Worm (Caenorhabditis elegans): ENCODE results near the gene T05G5.5.

T05G5.5 gene

DNA sequence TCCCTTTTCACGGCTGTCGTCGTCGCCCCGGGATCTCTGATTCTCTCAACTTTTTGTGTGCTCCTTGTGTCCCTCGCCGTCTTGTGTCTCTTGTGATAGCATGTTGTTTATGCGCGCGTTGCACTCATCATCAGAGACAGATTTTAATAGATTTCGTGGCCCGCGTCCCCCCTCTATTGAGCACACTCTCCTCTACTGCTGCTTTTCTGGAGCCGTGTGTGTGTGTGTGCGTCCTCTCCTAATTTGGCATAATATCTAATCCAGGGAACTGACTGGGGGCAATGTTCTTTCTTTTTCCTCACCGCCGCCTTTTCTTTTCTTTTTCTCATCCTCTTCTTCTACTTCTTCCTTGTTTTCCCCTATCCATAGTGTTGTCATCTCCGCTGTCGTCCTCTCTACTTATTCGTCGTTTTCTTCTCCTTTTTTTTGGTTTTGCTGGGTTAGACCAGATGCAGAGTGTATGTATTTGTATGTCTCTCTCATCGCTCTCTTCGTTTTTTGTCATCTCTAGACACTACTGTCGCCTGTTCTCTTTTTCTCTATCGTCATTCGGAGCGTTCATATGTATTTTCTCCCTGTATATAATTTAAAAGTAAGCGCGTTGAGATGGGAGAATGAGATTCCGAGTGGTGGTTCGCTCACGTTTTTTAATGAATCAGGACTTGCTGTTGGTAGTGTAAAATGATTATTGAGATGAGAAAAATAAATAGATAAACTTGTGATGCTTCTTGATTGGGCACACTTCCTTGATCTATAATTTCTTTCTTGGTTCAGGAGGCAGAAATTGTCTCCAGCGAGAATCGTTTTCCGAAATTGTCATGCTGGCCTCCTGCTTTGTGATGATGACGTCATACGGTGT, 47.3 kb downstream of the T05G5.5 start:
- TF ChIP-seq fos-1 (tag; optimal IDR thresholded peaks at IDR 0.05) (peak; percentile 10), C34F6.9 (tag; optimal IDR thresholded peaks at IDR 0.05) (peak; percentile 54), nhr-21 (tag; optimal IDR thresholded peaks at IDR 0.05) (no peak), egl-27 (tag; optimal IDR thresholded peaks at IDR 0.05) (peak; percentile 11), sma-9 (GFP tag; optimal IDR thresholded peaks at IDR 0.05) (peak; percentile 58), sma-9 (tag; optimal IDR thresholded peaks at IDR 0.05) (no peak), elt-1 (tag; optimal IDR thresholded peaks at IDR 0.05) (no peak), mab-5 (tag; optimal IDR thresholded peaks at IDR 0.05) (peak; percentile 66), Y55F3AM.14 (GFP tag; optimal IDR thresholded peaks at IDR 0.05) (peak; percentile 63), sem-4 (tag; optimal IDR thresholded peaks at IDR 0.05) (no peak), nhr-25 (tag; optimal IDR thresholded peaks at IDR 0.05) (peak; percentile 30), gmeb-1 (tag; optimal IDR thresholded peaks at IDR 0.05) (no peak), unc-39 (tag; optimal IDR thresholded peaks at IDR 0.05) (no peak), ceh-16 (tag; optimal IDR thresholded peaks at IDR 0.05) (no peak), lsy-2 (tag; optimal IDR thresholded peaks at IDR 0.05) (peak in 1 of 2 experiments; percentile 43), F13H6.1 (tag; optimal IDR thresholded peaks at IDR 0.05) (peak; percentile 74), mdl-1 (tag; optimal IDR thresholded peaks at IDR 0.05) (peak in 1 of 2 experiments; percentile 27), skn-1 (tag; optimal IDR thresholded peaks at IDR 0.05) (no peak), blmp-1 (tag; optimal IDR thresholded peaks at IDR 0.05; ENCODE audit: insufficient read depth) (no peak), nhr-6 (tag; optimal IDR thresholded peaks at IDR 0.05) (peak; percentile 26), nhr-10 (tag; optimal IDR thresholded peaks at IDR 0.05) (no peak), nhr-129 (tag; optimal IDR thresholded peaks at IDR 0.05) (peak; percentile 43), ztf-1 (GFP tag; conservative IDR thresholded peaks at IDR 0.05) (no peak), crh-2 (tag; optimal IDR thresholded peaks at IDR 0.05) (peak; percentile 47), unc-55 (GFP tag; optimal IDR thresholded peaks at IDR 0.05) (peak; percentile 53), zag-1 (tag; optimal IDR thresholded peaks at IDR 0.05) (peak; percentile 74), lin-39 (tag; optimal IDR thresholded peaks at IDR 0.05) (no peak), ama-1 (optimal IDR thresholded peaks at IDR 0.05) (peak; percentile 0), ztf-11 (tag; optimal IDR thresholded peaks at IDR 0.05) (no peak), nhr-23 (tag; optimal IDR thresholded peaks at IDR 0.05) (no peak), nhr-237 (tag; optimal IDR thresholded peaks at IDR 0.05) (no peak)

DNA sequence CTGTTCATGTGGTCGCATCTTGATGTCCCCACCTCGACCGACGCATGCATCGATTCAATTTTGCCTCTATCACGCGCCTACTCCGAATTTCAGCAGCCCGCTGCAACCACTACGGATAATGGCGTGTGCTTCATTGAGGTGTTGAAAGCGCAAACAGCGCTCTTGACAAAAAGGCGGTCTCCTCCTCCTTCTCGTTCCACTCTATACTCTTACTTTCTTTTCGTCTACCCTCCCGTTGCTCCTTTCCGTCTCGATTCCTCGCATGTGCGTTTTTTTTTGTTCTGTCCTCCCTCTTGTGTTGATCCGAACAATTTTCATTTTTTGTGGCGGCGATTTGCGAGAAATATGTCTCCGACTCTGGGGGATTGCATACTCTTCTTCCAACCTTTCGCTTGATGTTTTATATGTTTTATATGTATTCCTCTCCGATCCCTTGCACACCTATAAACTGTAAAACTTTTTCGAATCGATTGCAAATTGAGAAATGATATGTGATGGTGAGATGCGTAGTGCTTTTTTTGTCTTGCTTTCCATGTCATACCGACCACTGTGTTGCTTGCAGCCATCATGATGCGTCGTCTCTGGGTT, 48.5 kb downstream of the T05G5.5 start:
- TF ChIP-seq R02D3.7 (tag; optimal IDR thresholded peaks at IDR 0.05) (no peak), crh-2 (tag; optimal IDR thresholded peaks at IDR 0.05) (no peak), nhr-21 (tag; optimal IDR thresholded peaks at IDR 0.05) (no peak), mbf-1 (tag; optimal IDR thresholded peaks at IDR 0.05) (no peak), nhr-129 (tag; optimal IDR thresholded peaks at IDR 0.05) (peak; percentile 30), sem-4 (tag; optimal IDR thresholded peaks at IDR 0.05) (no peak), ceh-82 (tag; optimal IDR thresholded peaks at IDR 0.05) (no peak), sma-9 (GFP tag; optimal IDR thresholded peaks at IDR 0.05) (peak; percentile 11), sma-9 (tag; optimal IDR thresholded peaks at IDR 0.05) (no peak), ceh-16 (tag; optimal IDR thresholded peaks at IDR 0.05) (no peak), sma-3 (GFP tag; optimal IDR thresholded peaks at IDR 0.05) (no peak), elt-3 (tag; optimal IDR thresholded peaks at IDR 0.05) (no peak), Y55F3AM.14 (GFP tag; optimal IDR thresholded peaks at IDR 0.05) (no peak), F13H6.1 (tag; optimal IDR thresholded peaks at IDR 0.05) (peak; percentile 36), nhr-6 (tag; optimal IDR thresholded peaks at IDR 0.05) (peak; percentile 5), aly-2 (tag; optimal IDR thresholded peaks at IDR 0.05) (no peak), lin-39 (tag; optimal IDR thresholded peaks at IDR 0.05) (no peak), ztf-11 (tag; optimal IDR thresholded peaks at IDR 0.05) (no peak), unc-55 (GFP tag; optimal IDR thresholded peaks at IDR 0.05) (peak; percentile 14), blmp-1 (tag; optimal IDR thresholded peaks at IDR 0.05; ENCODE audit: insufficient read depth) (no peak), nhr-77 (tag; optimal IDR thresholded peaks at IDR 0.05) (no peak)

DNA sequence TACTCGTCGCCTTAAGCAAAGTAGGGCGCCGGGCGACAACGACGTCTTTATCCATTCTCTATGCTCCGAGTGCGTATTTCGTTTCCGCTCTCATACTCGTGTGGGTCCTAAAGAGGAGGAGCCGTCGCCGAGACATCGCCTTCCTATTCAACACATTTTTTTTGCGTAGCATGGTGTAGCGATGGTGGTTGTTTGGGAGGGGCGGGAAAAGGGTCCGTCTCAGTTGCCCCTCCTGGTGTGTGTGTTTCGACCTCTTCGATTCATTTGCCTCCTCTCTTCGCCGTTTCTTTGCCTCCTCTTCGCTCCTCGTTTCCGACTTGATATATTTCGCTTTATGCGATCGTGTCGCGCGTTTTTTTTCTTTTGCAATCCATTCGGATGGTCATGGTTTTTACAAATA, 49.4 kb downstream of the T05G5.5 start:
- TF ChIP-seq skn-1 (tag; optimal IDR thresholded peaks at IDR 0.05) (no peak), sem-4 (tag; optimal IDR thresholded peaks at IDR 0.05) (no peak), ceh-16 (tag; optimal IDR thresholded peaks at IDR 0.05) (no peak), nhr-21 (tag; optimal IDR thresholded peaks at IDR 0.05) (no peak), ztf-11 (tag; optimal IDR thresholded peaks at IDR 0.05) (no peak), lin-39 (tag; optimal IDR thresholded peaks at IDR 0.05) (no peak), nhr-25 (tag; optimal IDR thresholded peaks at IDR 0.05) (no peak), ama-1 (optimal IDR thresholded peaks at IDR 0.05) (no peak), mbf-1 (tag; optimal IDR thresholded peaks at IDR 0.05) (no peak), snpc-4 (tag; optimal IDR thresholded peaks at IDR 0.05) (no peak), crh-2 (tag; optimal IDR thresholded peaks at IDR 0.05) (no peak), nhr-11 (tag; optimal IDR thresholded peaks at IDR 0.05) (no peak), R02D3.7 (tag; optimal IDR thresholded peaks at IDR 0.05) (no peak), blmp-1 (tag; optimal IDR thresholded peaks at IDR 0.05; ENCODE audit: insufficient read depth) (no peak), mab-5 (tag; optimal IDR thresholded peaks at IDR 0.05) (no peak), Y55F3AM.14 (GFP tag; optimal IDR thresholded peaks at IDR 0.05) (no peak), nhr-12 (tag; optimal IDR thresholded peaks at IDR 0.05) (no peak), peb-1 (tag; optimal IDR thresholded peaks at IDR 0.05) (no peak)
